Fruit fly (Drosophila melanogaster): Measurements from ENCODE around the gene CG32563.
A peak's percentile ranks its signal among the peaks of the same experiment; 100 is the strongest.

Gene CG32563

dm6 chrX:17223715-17224114 lies 15.5 kb downstream of the CG32563 start, which contains the start of gene CG34327:
CG34327 (minus strand) TSS chrX:17223815.
- TF ChIP-seq D1 (tag; optimal IDR thresholded peaks at IDR 0.05) (no peak), EcR (GFP tag; optimal IDR thresholded peaks at IDR 0.05) (no peak), Snoo (tag; optimal IDR thresholded peaks at IDR 0.05) (no peak), CG15710 (tag; optimal IDR thresholded peaks at IDR 0.05) (no peak), CG32121 (GFP tag; IDR thresholded peaks at IDR 0.05) (no peak), rn (GFP tag; IDR thresholded peaks at IDR 0.05) (no peak), Pif1A (GFP tag; optimal IDR thresholded peaks at IDR 0.05) (no peak), CG9948 (tag; optimal IDR thresholded peaks at IDR 0.05) (no peak), CG14655 (GFP tag; optimal IDR thresholded peaks at IDR 0.05) (no peak), gl (tag; optimal IDR thresholded peaks at IDR 0.05) (no peak), CG8159 (tag; optimal IDR thresholded peaks at IDR 0.05) (no peak), CG4496 (GFP tag; IDR thresholded peaks at IDR 0.05) (no peak), CG34367 (tag; optimal IDR thresholded peaks at IDR 0.05) (no peak), Pif1B (GFP tag; optimal IDR thresholded peaks at IDR 0.05) (no peak)

- TF ChIP-seq rn (GFP tag; IDR thresholded peaks at IDR 0.05) (no peak), D1 (tag; optimal IDR thresholded peaks at IDR 0.05) (no peak), gl (tag; optimal IDR thresholded peaks at IDR 0.05) (no peak), Ets98B (GFP tag; IDR thresholded peaks at IDR 0.05) (no peak), Pif1B (GFP tag; optimal IDR thresholded peaks at IDR 0.05) (no peak), CG32121 (GFP tag; IDR thresholded peaks at IDR 0.05) (no peak)
Measured at dm6 chrX:17225972-17226680, 17.9 kb downstream of the CG32563 start.

dm6 chrX:17226681-17227019 lies 18.4 kb downstream of the CG32563 start, which contains the start of gene CG10598:
CG10598 (minus strand) TSS chrX:17226867.
- TF ChIP-seq CG8159 (tag; optimal IDR thresholded peaks at IDR 0.05): no peak
- TF ChIP-seq CG14655 (GFP tag; optimal IDR thresholded peaks at IDR 0.05): no peak
- no peak for TF ChIP-seq CG34367 (tag; optimal IDR thresholded peaks at IDR 0.05)
- TF ChIP-seq Pif1A (GFP tag; optimal IDR thresholded peaks at IDR 0.05): no peak
- no peak for TF ChIP-seq CG12605 (GFP tag; IDR thresholded peaks at IDR 0.05)
- no peak for TF ChIP-seq D1 (tag; optimal IDR thresholded peaks at IDR 0.05)

dm6 chrX:17227462-17227861 lies 19.2 kb downstream of the CG32563 start:
- TF ChIP-seq D1 (tag; optimal IDR thresholded peaks at IDR 0.05) (no peak), gl (tag; optimal IDR thresholded peaks at IDR 0.05) (no peak), Pif1A (GFP tag; optimal IDR thresholded peaks at IDR 0.05) (no peak), CG8159 (tag; optimal IDR thresholded peaks at IDR 0.05) (no peak), CG15710 (tag; optimal IDR thresholded peaks at IDR 0.05) (no peak), Pif1B (GFP tag; optimal IDR thresholded peaks at IDR 0.05) (no peak)

dm6 chrX:17229475-17230169 lies 21.4 kb downstream of the CG32563 start:
- no peak for TF ChIP-seq CG14655 (GFP tag; optimal IDR thresholded peaks at IDR 0.05)
- no peak for TF ChIP-seq fd96Ca (GFP tag; IDR thresholded peaks at IDR 0.05)
- TF ChIP-seq CG15710 (tag; optimal IDR thresholded peaks at IDR 0.05): peak; percentile 42
- peak; percentile 44 for TF ChIP-seq CG9948 (tag; optimal IDR thresholded peaks at IDR 0.05)
- no peak for TF ChIP-seq CG32121 (GFP tag; IDR thresholded peaks at IDR 0.05)
- peak; percentile 94 for TF ChIP-seq EcR (GFP tag; optimal IDR thresholded peaks at IDR 0.05)
- TF ChIP-seq CG10348 (GFP tag; IDR thresholded peaks at IDR 0.05): no peak
- no peak for TF ChIP-seq CG8159 (tag; optimal IDR thresholded peaks at IDR 0.05)
- peak; percentile 56 for TF ChIP-seq CG34367 (tag; optimal IDR thresholded peaks at IDR 0.05)
- TF ChIP-seq CG8301 (tag; optimal IDR thresholded peaks at IDR 0.05): no peak
- no peak for TF ChIP-seq Ets98B (GFP tag; IDR thresholded peaks at IDR 0.05)
- TF ChIP-seq Snoo (tag; optimal IDR thresholded peaks at IDR 0.05): peak; percentile 42
- TF ChIP-seq CG13204 (GFP tag; optimal IDR thresholded peaks at IDR 0.05): no peak
- TF ChIP-seq CG12605 (GFP tag; IDR thresholded peaks at IDR 0.05): no peak
- TF ChIP-seq D1 (tag; optimal IDR thresholded peaks at IDR 0.05): no peak
- TF ChIP-seq Pif1B (GFP tag; optimal IDR thresholded peaks at IDR 0.05): no peak
- no peak for TF ChIP-seq gl (tag; optimal IDR thresholded peaks at IDR 0.05)
- no peak for TF ChIP-seq CG17806 (tag; optimal IDR thresholded peaks at IDR 0.05)
- no peak for TF ChIP-seq Pif1A (GFP tag; optimal IDR thresholded peaks at IDR 0.05)
- no peak for TF ChIP-seq CG4496 (GFP tag; IDR thresholded peaks at IDR 0.05)
- TF ChIP-seq rn (GFP tag; IDR thresholded peaks at IDR 0.05): no peak

- TF ChIP-seq CG17806 (tag; optimal IDR thresholded peaks at IDR 0.05): no peak
- TF ChIP-seq CG15710 (tag; optimal IDR thresholded peaks at IDR 0.05): no peak
- TF ChIP-seq CG8159 (tag; optimal IDR thresholded peaks at IDR 0.05): no peak
- TF ChIP-seq CG8301 (tag; optimal IDR thresholded peaks at IDR 0.05): no peak
- TF ChIP-seq gl (tag; optimal IDR thresholded peaks at IDR 0.05): no peak
Measured at dm6 chrX:17230944-17231343, 22.7 kb downstream of the CG32563 start, which contains the start of gene CG10597. CG10597 (minus strand) TSS chrX:17231044.

- TF ChIP-seq CG32121 (GFP tag; IDR thresholded peaks at IDR 0.05) (0 out of 2 replicates have a peak, but pooled peaks have one; percentile 10), CG10348 (GFP tag; IDR thresholded peaks at IDR 0.05) (no peak), Ets98B (GFP tag; IDR thresholded peaks at IDR 0.05) (0 out of 2 replicates have a peak, but pooled peaks have one; percentile 6)
Measured at dm6 chrX:17232642-17233041, 24.4 kb downstream of the CG32563 start, which contains the start of gene f. f (plus strand) TSS chrX:17232942.
